Worm (Caenorhabditis elegans) whole organism, late embryonic: Measurements from ENCODE around the gene srt-34.

ENCODE experiments used
- C08G9.2 ChIP-seq: sonication (generic microtip); optimal IDR thresholded peaks from 2 replicates; lab custom pipeline; 2016; ENCODE audit warnings: mild to moderate bottlenecking, missing genetic modification characterization, moderate library complexity, missing compliant biosample characterization
- K09A11.1 ChIP-seq: sonication (generic microtip); optimal IDR thresholded peaks from 2 replicates; lab custom pipeline; 2017; ENCODE audit warnings: antibody characterized with exemption, mild to moderate bottlenecking, missing genetic modification characterization, missing compliant biosample characterization; ENCODE audit not compliant: insufficient read depth
- Y22D7AL.16 ChIP-seq: sonication (generic microtip); optimal IDR thresholded peaks from 2 replicates; lab custom pipeline; 2016; ENCODE audit warnings: missing genetic modification characterization, missing compliant biosample characterization
- ceh-18 ChIP-seq: sonication (generic microtip); optimal IDR thresholded peaks from 2 replicates; lab custom pipeline; 2016; ENCODE audit warnings: missing genetic modification characterization, missing compliant biosample characterization
- ceh-2 ChIP-seq: sonication (generic microtip); optimal IDR thresholded peaks from 2 replicates; lab custom pipeline; 2016; ENCODE audit warnings: missing genotype, missing genetic modification characterization, missing compliant biosample characterization
- ceh-22 ChIP-seq: sonication (generic microtip); optimal IDR thresholded peaks from 2 replicates; lab custom pipeline; 2017; ENCODE audit warnings: missing biosample characterization, missing genetic modification characterization
- ceh-24 ChIP-seq: sonication (generic microtip); optimal IDR thresholded peaks from 2 replicates; lab custom pipeline; 2016; ENCODE audit warnings: mild to moderate bottlenecking, missing genetic modification characterization, missing compliant biosample characterization
- ceh-30 ChIP-seq: fragments of 150-350 bp; optimal IDR thresholded peaks from 2 replicates; lab custom pipeline; 2014; ENCODE audit warnings: missing biosample characterization, missing genetic modification characterization
- ceh-34 ChIP-seq: sonication (generic microtip); optimal IDR thresholded peaks from 2 replicates; lab custom pipeline; 2016; ENCODE audit warnings: mild to moderate bottlenecking, missing genetic modification characterization, missing compliant biosample characterization
- ceh-6 ChIP-seq: fragments of 200-800 bp; sonication (Bioruptor generic); optimal IDR thresholded peaks from 2 replicates; lab custom pipeline; 2018; ENCODE audit warnings: mild to moderate bottlenecking, missing genetic modification characterization, missing compliant biosample characterization
- dve-1 ChIP-seq: sonication (generic microtip); optimal IDR thresholded peaks from 2 replicates; lab custom pipeline; 2017; ENCODE audit warnings: antibody characterized with exemption, mild to moderate bottlenecking, missing genetic modification characterization, missing compliant biosample characterization
- fax-1 ChIP-seq: sonication (generic microtip); optimal IDR thresholded peaks from 2 replicates; lab custom pipeline; 2016; ENCODE audit warnings: missing genotype, missing genetic modification characterization, missing compliant biosample characterization
- fkh-10 ChIP-seq: fragments of 150-350 bp; optimal IDR thresholded peaks from 2 replicates; lab custom pipeline; 2014; ENCODE audit warnings: missing biosample characterization, missing genetic modification reagents, missing genetic modification characterization
- gmeb-2 ChIP-seq: sonication (generic microtip); optimal IDR thresholded peaks from 2 replicates; lab custom pipeline; 2016; ENCODE audit warnings: missing genetic modification characterization, inconsistent platforms, missing compliant biosample characterization
- hlh-30 ChIP-seq: sonication (generic microtip); optimal IDR thresholded peaks from 2 replicates; lab custom pipeline; 2017; ENCODE audit warnings: antibody characterized with exemption, missing genetic modification characterization, missing compliant biosample characterization; ENCODE audit not compliant: insufficient read depth
- hlh-8 ChIP-seq: sonication (generic microtip); optimal IDR thresholded peaks from 2 replicates; lab custom pipeline; 2016; ENCODE audit warnings: missing genotype, missing genetic modification characterization, missing compliant biosample characterization
- lim-6 ChIP-seq: sonication (generic microtip); optimal IDR thresholded peaks from 2 replicates; lab custom pipeline; 2016; ENCODE audit warnings: missing genetic modification characterization, missing compliant biosample characterization
- lin-11 ChIP-seq: fragments of 200-800 bp; sonication (Bioruptor generic); optimal IDR thresholded peaks from 2 replicates; lab custom pipeline; 2018; ENCODE audit warnings: mild to moderate bottlenecking, missing genetic modification characterization, missing compliant biosample characterization
- mec-3 ChIP-seq: sonication (generic microtip); optimal IDR thresholded peaks from 2 replicates; lab custom pipeline; 2016; ENCODE audit warnings: borderline replicate concordance, missing genetic modification characterization, missing compliant biosample characterization
- nhr-11 ChIP-seq: fragments of 150-350 bp; optimal IDR thresholded peaks from 2 replicates; lab custom pipeline; 2014; ENCODE audit warnings: missing biosample characterization, missing genetic modification characterization
- odd-2 ChIP-seq: sonication (generic microtip); optimal IDR thresholded peaks from 2 replicates; lab custom pipeline; 2017; ENCODE audit warnings: antibody characterized with exemption, mild to moderate bottlenecking, missing genetic modification characterization, missing compliant biosample characterization
- pag-3 ChIP-seq: sonication (generic microtip); optimal IDR thresholded peaks from 2 replicates; lab custom pipeline; 2016; ENCODE audit warnings: missing compliant biosample characterization, missing genetic modification characterization, borderline replicate concordance
- pat-9 ChIP-seq: fragments of 200-800 bp; sonication (Bioruptor generic); optimal IDR thresholded peaks from 2 replicates; lab custom pipeline; 2018; ENCODE audit warnings: mild to moderate bottlenecking, missing genetic modification characterization, moderate library complexity, missing compliant biosample characterization
- pax-1 ChIP-seq: fragments of 150-350 bp; optimal IDR thresholded peaks from 2 replicates; lab custom pipeline; 2014; ENCODE audit warnings: missing biosample characterization, missing genetic modification characterization
- pha-4 ChIP-seq: fragments of 150-350 bp; optimal IDR thresholded peaks from 2 replicates; lab custom pipeline; 2018; ENCODE audit warnings: missing biosample characterization, missing genetic modification reagents, missing genetic modification characterization
- pqm-1 ChIP-seq: sonication (generic microtip); optimal IDR thresholded peaks from 2 replicates; lab custom pipeline; 2016; ENCODE audit warnings: missing genetic modification characterization, missing compliant biosample characterization
- ref-2 ChIP-seq: sonication (generic microtip); optimal IDR thresholded peaks from 2 replicates; lab custom pipeline; 2016; ENCODE audit warnings: missing genetic modification characterization, missing compliant biosample characterization
- sox-2 ChIP-seq: fragments of 200-800 bp; sonication (Bioruptor generic); IDR thresholded peaks from 2 replicates; pipeline ENCODE4 v1.3.6; 2022; ENCODE audit warnings: missing genetic modification reagents, missing genetic modification characterization, missing compliant biosample characterization
- sox-4 ChIP-seq: sonication (generic microtip); optimal IDR thresholded peaks from 2 replicates; lab custom pipeline; 2017; ENCODE audit warnings: mild to moderate bottlenecking, missing genetic modification characterization, inconsistent platforms, missing compliant biosample characterization
- ttx-3 ChIP-seq: sonication (generic microtip); optimal IDR thresholded peaks from 2 replicates; lab custom pipeline; 2016; ENCODE audit warnings: missing genetic modification reagents, missing genetic modification characterization, missing compliant biosample characterization
- unc-3 ChIP-seq, 2 experiments: fragments of 200-800 bp in 1 of 2; sonication (Bioruptor generic) in 1 of 2; sonication (generic microtip) in 1 of 2; conservative IDR thresholded peaks in 1 of 2; optimal IDR thresholded peaks in 1 of 2; 2 replicates each; pipeline versions ENCODE4 v1.3.6 to Lab custom; 2016 to 2022; ENCODE audit warnings: missing compliant biosample characterization in 2 of 2, missing genetic modification characterization in 2 of 2, missing genetic modification reagents in 1 of 2

The srt-34 gene

DNA sequence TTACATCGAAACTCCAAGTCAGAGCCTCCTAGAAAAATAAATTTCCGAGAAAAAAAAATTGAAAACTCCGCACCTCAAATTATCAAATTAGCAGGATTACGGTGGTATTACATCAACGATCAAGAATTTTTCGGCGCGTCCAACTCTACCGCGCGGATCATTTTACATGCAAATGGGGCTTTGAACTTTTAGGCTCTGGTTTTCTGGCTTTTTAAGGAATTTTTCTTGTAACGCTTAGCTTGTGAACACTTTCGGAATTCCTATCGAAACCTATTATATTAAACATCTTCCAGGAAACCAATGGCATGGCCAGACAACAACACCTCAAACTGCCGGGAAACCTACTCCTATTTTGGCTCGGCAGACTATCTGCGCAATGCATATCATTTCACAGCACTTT, 46.5 kb downstream of the srt-34 start, which contains the start of gene srh-56:
Gene srh-56 (plus strand): TSS at position 301 of the 400 bp plus-strand sequence.
- TF ChIP-seq unc-3 (GFP tag; conservative IDR thresholded peaks at IDR 0.05; lab: Robert Waterston, UW): no peak
- TF ChIP-seq unc-3 (tag; optimal IDR thresholded peaks at IDR 0.05; lab: Kevin White, UChicago): no peak
- no peak for TF ChIP-seq nhr-11
- TF ChIP-seq ceh-34 (tag; lab: Kevin White, UChicago): no peak
- TF ChIP-seq K09A11.1 (tag; lab: Kevin White, UChicago): no peak
- TF ChIP-seq fkh-10 (GFP tag; lab: Kevin White, UChicago): no peak
- no peak for TF ChIP-seq odd-2 (tag; lab: Kevin White, UChicago)
- no peak for TF ChIP-seq ceh-2 (tag; lab: Kevin White, UChicago)
- TF ChIP-seq sox-2 (GFP tag; lab: Robert Waterston, UW): no peak
- TF ChIP-seq ceh-22 (tag; lab: Kevin White, UChicago): no peak

DNA sequence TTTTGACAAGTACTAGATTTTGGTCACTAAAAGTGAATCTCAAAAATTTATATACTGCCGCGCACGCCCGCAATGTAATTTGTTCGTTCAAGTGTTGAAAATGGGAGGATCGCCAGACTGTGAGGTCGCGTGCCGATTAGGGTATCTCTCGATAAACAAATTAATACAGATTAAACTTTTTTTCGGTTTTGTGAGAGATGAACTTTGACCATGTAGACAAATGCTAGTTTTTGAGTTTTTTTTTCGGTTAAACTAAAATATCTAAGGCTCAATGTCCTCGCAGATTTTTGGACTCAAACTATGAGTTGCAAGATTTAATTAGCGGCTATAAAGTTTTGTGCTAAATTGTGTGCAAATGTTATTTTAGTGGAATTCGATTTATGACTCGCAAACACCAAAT, 48.3 kb downstream of the srt-34 start, which contains the start of gene dhs-15:
Gene dhs-15 (minus strand): TSS at position 101 of the 400 bp plus-strand sequence.
- no peak for TF ChIP-seq ttx-3 (tag; lab: Kevin White, UChicago)
- no peak for TF ChIP-seq pat-9 (tag; lab: Kevin White, UChicago)
- TF ChIP-seq K09A11.1 (tag; lab: Kevin White, UChicago): no peak
- TF ChIP-seq pax-1 (tag; lab: Kevin White, UChicago): no peak
- TF ChIP-seq ceh-18 (tag; lab: Kevin White, UChicago): no peak
- no peak for TF ChIP-seq lin-11 (tag; lab: Kevin White, UChicago)
- TF ChIP-seq ceh-24 (tag; lab: Kevin White, UChicago): no peak
- TF ChIP-seq ceh-6 (GFP tag; lab: Kevin White, UChicago): no peak
- no peak for TF ChIP-seq fax-1 (tag; lab: Kevin White, UChicago)
- TF ChIP-seq pag-3: no peak
- no peak for TF ChIP-seq ref-2
- TF ChIP-seq sox-4 (tag; lab: Kevin White, UChicago): no peak
- TF ChIP-seq ceh-30 (tag; lab: Kevin White, UChicago): no peak
- no peak for TF ChIP-seq lim-6 (tag; lab: Kevin White, UChicago)
- no peak for TF ChIP-seq Y22D7AL.16 (tag; lab: Kevin White, UChicago)
- no peak for TF ChIP-seq pqm-1 (tag; lab: Kevin White, UChicago)
- no peak for TF ChIP-seq nhr-11
- no peak for TF ChIP-seq dve-1 (tag; lab: Kevin White, UChicago)
- no peak for TF ChIP-seq hlh-8 (tag; lab: Kevin White, UChicago)
- TF ChIP-seq pha-4 (tag; lab: Kevin White, UChicago): no peak

DNA sequence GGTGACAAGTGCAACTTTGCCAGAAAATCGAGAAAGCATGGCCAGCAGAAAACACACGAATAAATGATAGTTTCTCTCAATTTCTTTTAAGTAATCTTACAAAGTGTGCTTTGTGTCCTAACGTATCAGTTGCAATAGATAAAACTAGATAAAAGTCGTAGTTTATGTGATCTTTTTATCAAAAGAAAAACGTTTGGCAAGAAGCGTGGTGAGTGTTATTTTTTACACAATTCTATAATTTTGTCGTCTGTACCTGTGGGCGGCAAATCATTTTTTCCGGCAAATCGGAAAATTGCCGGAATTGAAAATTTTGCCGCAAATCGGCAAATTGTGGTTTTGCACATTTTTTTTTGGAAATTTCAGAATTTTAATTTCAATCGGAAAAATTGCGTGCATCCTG, 50.6 kb downstream of the srt-34 start, which contains the start of gene R05D8.9:
Gene R05D8.9 (minus strand): TSS at position 101 of the 400 bp plus-strand sequence.
- TF ChIP-seq mec-3 (tag; lab: Kevin White, UChicago) (no peak), dve-1 (tag; lab: Kevin White, UChicago) (no peak), ceh-18 (tag; lab: Kevin White, UChicago) (no peak), pat-9 (tag; lab: Kevin White, UChicago) (no peak), C08G9.2 (tag; lab: Kevin White, UChicago) (no peak), ceh-30 (tag; lab: Kevin White, UChicago) (no peak), gmeb-2 (no peak), hlh-30 (tag; lab: Kevin White, UChicago) (no peak)
